Fruit fly (Drosophila melanogaster) whole organism, embryonic: Measurements from ENCODE around the gene CG7231.

Experiments used
- CG11093 ChIP-seq: fragments of 200-800 bp; sonication (Bioruptor generic); IDR thresholded peaks from 3 replicates; pipeline ENCODE4 v1.3.6; 2022; ENCODE audit warnings: missing biosample characterization, missing genetic modification characterization
- CG11560 ChIP-seq: fragments of 200-800 bp; sonication (Bioruptor generic); IDR thresholded peaks from 3 replicates; pipeline ENCODE4 v1.3.6; 2022; ENCODE audit warnings: missing biosample characterization, missing genetic modification characterization
- CG12071 ChIP-seq: fragments of 200-800 bp; sonication (Bioruptor generic); optimal IDR thresholded peaks from 3 replicates; lab custom pipeline; 2018; ENCODE audit warnings: missing biosample characterization, mild to moderate bottlenecking, missing genetic modification characterization
- CG13287 ChIP-seq: fragments of 200-800 bp; sonication (Bioruptor generic); IDR thresholded peaks from 2 replicates; pipeline ENCODE4 v1.3.6; 2022; ENCODE audit warnings: missing biosample characterization, missing genetic modification characterization; ENCODE audit not compliant: partially characterized antibody
- CG1603 ChIP-seq: fragments of 200-800 bp; sonication (Bioruptor generic); optimal IDR thresholded peaks from 2 replicates; lab custom pipeline; 2019; ENCODE audit warnings: missing biosample characterization, mild to moderate bottlenecking, missing genetic modification characterization, moderate library complexity
- CG18599 ChIP-seq: fragments of 200-800 bp; sonication (Bioruptor generic); optimal IDR thresholded peaks from 3 replicates; lab custom pipeline; 2017; ENCODE audit warnings: missing biosample characterization, missing genetic modification characterization, mild to moderate bottlenecking, moderate library complexity, missing genetic modification reagents
- CG34224 ChIP-seq: fragments of 200-800 bp; sonication (Bioruptor generic); IDR thresholded peaks from 3 replicates; pipeline ENCODE4 v1.3.6; 2022; ENCODE audit warnings: missing biosample characterization, missing genetic modification characterization; ENCODE audit not compliant: partially characterized antibody
- CG34376 ChIP-seq: fragments of 200-800 bp; sonication (Bioruptor generic); optimal IDR thresholded peaks from 2 replicates; lab custom pipeline; 2018; ENCODE audit warnings: missing biosample characterization, mild to moderate bottlenecking, missing genetic modification characterization
- CG34422 ChIP-seq: fragments of 200-800 bp; sonication (Bioruptor generic); IDR thresholded peaks from 3 replicates; pipeline ENCODE4 v1.3.6; 2022; ENCODE audit warnings: missing biosample characterization, missing genetic modification characterization
- CG43689 ChIP-seq: fragments of 200-800 bp; sonication (Bioruptor generic); IDR thresholded peaks from 2 replicates; pipeline ENCODE4 v1.3.6; 2022; ENCODE audit warnings: missing biosample characterization, missing genetic modification characterization
- CG7271 ChIP-seq: fragments of 200-800 bp; sonication (Bioruptor generic); optimal IDR thresholded peaks from 2 replicates; lab custom pipeline; 2018; ENCODE audit warnings: missing biosample characterization, mild to moderate bottlenecking, missing genetic modification characterization, moderate library complexity
- CG7357 ChIP-seq: fragments of 200-800 bp; sonication (Bioruptor generic); IDR thresholded peaks from 3 replicates; pipeline ENCODE4 v1.3.6; 2022; ENCODE audit warnings: missing biosample characterization, missing genetic modification characterization
- CG7987 ChIP-seq: fragments of 200-800 bp; sonication (Bioruptor generic); optimal IDR thresholded peaks from 2 replicates; lab custom pipeline; 2018; ENCODE audit warnings: missing biosample characterization, mild to moderate bottlenecking, missing genetic modification characterization, moderate library complexity
- CG8290 ChIP-seq, 3 experiments: fragments of 200-800 bp; sonication (Bioruptor generic); optimal IDR thresholded peaks; 2 replicates each; lab custom pipeline; 2016 to 2019; ENCODE audit warnings: missing biosample characterization in 3 of 3, missing genetic modification characterization in 3 of 3, mild to moderate bottlenecking in 2 of 3, moderate library complexity in 1 of 3
- CG8478 ChIP-seq: fragments of >200 bp; optimal IDR thresholded peaks from 2 replicates; lab custom pipeline; 2018
- CG8924 ChIP-seq: fragments of 200-800 bp; optimal IDR thresholded peaks from 3 replicates; lab custom pipeline; 2019; ENCODE audit warnings: missing biosample characterization, mild to moderate bottlenecking, missing genetic modification characterization, moderate library complexity
- CG9727 ChIP-seq: fragments of 200-800 bp; sonication (Bioruptor generic); optimal IDR thresholded peaks from 3 replicates; lab custom pipeline; 2017; ENCODE audit warnings: missing biosample characterization, mild to moderate bottlenecking, missing genetic modification characterization
- E2f1 ChIP-seq: fragments of 200-800 bp; sonication (Bioruptor generic); IDR thresholded peaks from 2 replicates; pipeline ENCODE4 v1.3.6; 2022; ENCODE audit warnings: missing biosample characterization, missing genetic modification characterization
- HmgZ ChIP-seq: fragments of 200-800 bp; sonication (Bioruptor generic); optimal IDR thresholded peaks from 2 replicates; lab custom pipeline; 2018; ENCODE audit warnings: missing biosample characterization, mild to moderate bottlenecking, missing genetic modification characterization
- Hmr ChIP-seq: fragments of 200-800 bp; sonication (Bioruptor generic); optimal IDR thresholded peaks from 3 replicates; lab custom pipeline; 2017; ENCODE audit warnings: mild to moderate bottlenecking, missing biosample characterization, missing genetic modification reagents, missing genetic modification characterization
- MBD-R2 ChIP-seq: fragments of 200-800 bp; sonication (Bioruptor generic); IDR thresholded peaks from 2 replicates; pipeline ENCODE4 v1.3.6; 2022; ENCODE audit warnings: missing biosample characterization, missing genetic modification characterization
- Nf-YB ChIP-seq: fragments of 200-800 bp; sonication (Bioruptor generic); optimal IDR thresholded peaks from 3 replicates; lab custom pipeline; 2019; ENCODE audit warnings: missing biosample characterization, mild to moderate bottlenecking, missing genetic modification characterization, moderate library complexity
- Pdp1 ChIP-seq, 2 experiments: fragments of 200-800 bp; sonication (Bioruptor generic); optimal IDR thresholded peaks; 3 replicates each; lab custom pipeline; 2016; ENCODE audit warnings: missing biosample characterization in 2 of 2, missing genetic modification characterization in 2 of 2, mild to moderate bottlenecking in 1 of 2, moderate library complexity in 1 of 2
- Scr ChIP-seq: fragments of 200-800 bp; sonication (Bioruptor generic); IDR thresholded peaks from 2 replicates; pipeline ENCODE4 v1.3.6; 2022; ENCODE audit warnings: missing biosample characterization, missing genetic modification characterization; ENCODE audit not compliant: partially characterized antibody
- Sin3A ChIP-seq: fragments of >200 bp; optimal IDR thresholded peaks from 2 replicates; lab custom pipeline; 2018
- Xrp1 ChIP-seq: fragments of 200-800 bp; sonication (Bioruptor generic); IDR thresholded peaks from 2 replicates; pipeline ENCODE4 v1.3.6; 2022; ENCODE audit warnings: missing biosample characterization, missing genetic modification characterization
- ac ChIP-seq: fragments of 200-800 bp; sonication (Bioruptor generic); optimal IDR thresholded peaks from 3 replicates; lab custom pipeline; 2017; ENCODE audit warnings: missing biosample characterization, mild to moderate bottlenecking, missing genetic modification characterization
- amos ChIP-seq: fragments of 200-800 bp; sonication (Bioruptor generic); IDR thresholded peaks from 2 replicates; pipeline ENCODE4 v1.3.6; 2022; ENCODE audit warnings: missing biosample characterization, missing genetic modification characterization; ENCODE audit not compliant: partially characterized antibody
- bbx ChIP-seq: fragments of 200-800 bp; sonication (Bioruptor generic); IDR thresholded peaks from 2 replicates; pipeline ENCODE4 v1.3.6; 2022; ENCODE audit warnings: missing biosample characterization, missing genetic modification characterization; ENCODE audit not compliant: partially characterized antibody
- chinmo ChIP-seq: fragments of 200-800 bp; sonication (Bioruptor generic); IDR thresholded peaks from 4 replicates; pipeline ENCODE4 v1.3.6; 2022; ENCODE audit warnings: missing biosample characterization, missing genetic modification characterization; ENCODE audit not compliant: partially characterized antibody
- dimm ChIP-seq: fragments of 200-800 bp; sonication (Bioruptor generic); IDR thresholded peaks from 2 replicates; pipeline ENCODE4 v1.3.6; 2022; ENCODE audit warnings: missing biosample characterization, missing genetic modification characterization
- ftz-f1 ChIP-seq: fragments of 200-800 bp; sonication (Bioruptor generic); optimal IDR thresholded peaks from 2 replicates; lab custom pipeline; 2016; ENCODE audit warnings: missing biosample characterization, missing genetic modification characterization
- gfzf ChIP-seq: fragments of 200-800 bp; sonication (Bioruptor generic); optimal IDR thresholded peaks from 2 replicates; lab custom pipeline; 2016; ENCODE audit warnings: missing biosample characterization, mild to moderate bottlenecking, missing genetic modification characterization, moderate library complexity
- kni ChIP-seq: fragments of 200-800 bp; sonication (Bioruptor generic); optimal IDR thresholded peaks from 3 replicates; lab custom pipeline; 2017; ENCODE audit warnings: mild to moderate bottlenecking, missing biosample characterization, missing genetic modification reagents, missing genetic modification characterization
- knrl ChIP-seq: fragments of 200-800 bp; sonication (Bioruptor generic); IDR thresholded peaks from 3 replicates; pipeline ENCODE4 v1.3.6; 2022; ENCODE audit warnings: missing biosample characterization, missing genetic modification characterization; ENCODE audit not compliant: partially characterized antibody
- mirr ChIP-seq: fragments of 200-800 bp; sonication (Bioruptor generic); optimal IDR thresholded peaks from 3 replicates; lab custom pipeline; 2018; ENCODE audit warnings: missing biosample characterization, mild to moderate bottlenecking, missing genetic modification characterization
- nom ChIP-seq: fragments of 200-800 bp; sonication (Bioruptor generic); optimal IDR thresholded peaks from 2 replicates; lab custom pipeline; 2017; ENCODE audit warnings: missing biosample characterization, missing genetic modification characterization, mild to moderate bottlenecking, moderate library complexity, missing genetic modification reagents
- otp ChIP-seq: fragments of 200-800 bp; sonication (Bioruptor generic); IDR thresholded peaks from 3 replicates; pipeline ENCODE4, ENCODE4 v1.3.6; 2022; ENCODE audit warnings: missing biosample characterization, missing genetic modification characterization
- pan ChIP-seq, 4 experiments: fragments of >200 bp in 3 of 4; fragments of 200-800 bp in 1 of 4; sonication (Bioruptor generic) in 1 of 4; optimal IDR thresholded peaks in 3 of 4; IDR thresholded peaks in 1 of 4; 2 replicates each; pipeline versions ENCODE4 v1.3.6 to Lab custom; 2017 to 2022; ENCODE audit warnings: missing biosample characterization in 2 of 4, missing genetic modification characterization in 2 of 4, mixed read lengths in 1 of 4
- peb ChIP-seq: fragments of 200-800 bp; sonication (Bioruptor generic); IDR thresholded peaks from 2 replicates; pipeline ENCODE4 v1.3.6; 2022; ENCODE audit warnings: missing biosample characterization, missing genetic modification characterization
- sd ChIP-seq: fragments of 200-800 bp; sonication (Bioruptor generic); optimal IDR thresholded peaks from 3 replicates; lab custom pipeline; 2018; ENCODE audit warnings: missing biosample characterization, mild to moderate bottlenecking, missing genetic modification characterization, moderate library complexity
- slbo ChIP-seq: fragments of 200-800 bp; sonication (Bioruptor generic); IDR thresholded peaks from 2 replicates; pipeline ENCODE4 v1.3.6; 2022; ENCODE audit warnings: missing biosample characterization, missing genetic modification characterization
- stwl ChIP-seq: fragments of 200-800 bp; sonication (Bioruptor generic); optimal IDR thresholded peaks from 3 replicates; lab custom pipeline; 2018; ENCODE audit warnings: missing biosample characterization, mild to moderate bottlenecking, missing genetic modification characterization, moderate library complexity
- tll ChIP-seq, 2 experiments: fragments of 200-800 bp in 1 of 2; fragments of >200 bp in 1 of 2; sonication (Bioruptor generic) in 1 of 2; optimal IDR thresholded peaks; 2 replicates each; lab custom pipeline; 2017 to 2019; ENCODE audit warnings: missing biosample characterization in 2 of 2, missing genetic modification characterization in 2 of 2, mild to moderate bottlenecking in 1 of 2, moderate library complexity in 1 of 2
- vvl ChIP-seq: fragments of 200-800 bp; sonication (Bioruptor generic); IDR thresholded peaks from 2 replicates; pipeline ENCODE4 v1.3.6; 2022; ENCODE audit warnings: missing biosample characterization, missing genetic modification characterization
- wek ChIP-seq: fragments of 200-800 bp; sonication (Bioruptor generic); optimal IDR thresholded peaks from 3 replicates; lab custom pipeline; 2018; ENCODE audit warnings: missing biosample characterization, mild to moderate bottlenecking, missing genetic modification characterization, moderate library complexity

Gene CG7231

DNA sequence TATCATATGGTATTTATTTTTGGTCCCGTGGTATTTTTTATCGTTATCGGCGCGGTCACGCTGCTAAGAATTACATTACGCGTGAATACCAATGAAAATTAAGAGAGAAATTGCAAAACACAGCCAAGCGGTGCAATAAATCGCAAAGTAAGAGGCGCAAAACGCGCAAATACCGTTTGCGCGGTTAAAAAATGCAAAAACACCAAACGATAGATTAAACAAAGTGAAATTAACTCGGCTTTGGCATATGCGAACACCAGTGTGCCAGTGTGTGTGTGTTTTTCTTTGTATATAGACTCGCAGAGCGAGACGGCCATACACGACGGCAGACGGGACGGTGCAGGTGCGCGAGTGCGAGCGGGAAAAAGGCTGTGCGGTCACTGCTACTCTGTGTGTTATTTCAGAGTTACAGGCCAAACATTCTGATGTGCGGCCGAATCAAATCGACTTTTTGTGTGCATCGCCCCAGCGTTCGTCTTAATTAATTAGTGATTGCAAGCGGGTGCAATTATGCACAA lies 47.0 kb downstream of the CG7231 start, which contains the start of gene Cka (continued):
- TF ChIP-seq CG18599, result peak; percentile 43
- no peak for TF ChIP-seq E2f1 (GFP tag; lab: Robert Waterston, UW)
- TF ChIP-seq dimm (GFP tag; lab: Robert Waterston, UW), result no peak
- peak; percentile 9 for TF ChIP-seq CG1603 (tag; lab: Kevin White, UChicago)
- peak; percentile 3 for TF ChIP-seq ac (GFP tag; lab: Kevin White, UChicago)
- no peak for TF ChIP-seq CG11093 (GFP tag; lab: Robert Waterston, UW)
- TF ChIP-seq pan (optimal IDR thresholded peaks at IDR 0.05; lab: Kevin White, UChicago), result no peak
- TF ChIP-seq pan (GFP tag; optimal IDR thresholded peaks at IDR 0.05 in 1 of 2, IDR thresholded peaks at IDR 0.05 in 1 of 2), result peak in 1 of 2 experiments; percentile 22
- peak; percentile 8; the same call in 1 of the 2 replicates for TF ChIP-seq Scr
- peak; percentile 2 for TF ChIP-seq CG9727 (GFP tag; lab: Kevin White, UChicago)
- peak; percentile 46 for TF ChIP-seq Sin3A (lab: Kevin White, UChicago)
- peak; percentile 20 for TF ChIP-seq CG34376 (GFP tag; lab: Kevin White, UChicago)
- TF ChIP-seq Nf-YB (GFP tag; lab: Kevin White, UChicago), result peak; percentile 75
- TF ChIP-seq CG8924 (tag; lab: Kevin White, UChicago), result peak; percentile 32
- TF ChIP-seq tll (GFP tag; optimal IDR thresholded peaks at IDR 0.05; lab: Kevin White, UChicago), result peak in 1 of 2 experiments; percentile 75
- TF ChIP-seq CG7987 (GFP tag; lab: Kevin White, UChicago), result peak; percentile 16
- TF ChIP-seq CG7271 (tag; lab: Kevin White, UChicago), result no peak
- peak; percentile 13 for TF ChIP-seq kni (GFP tag; lab: Kevin White, UChicago)
- TF ChIP-seq sd (tag; lab: Kevin White, UChicago), result peak; percentile 68
- peak in 1 of 2 experiments; percentile 30 for TF ChIP-seq Pdp1 (GFP tag; optimal IDR thresholded peaks at IDR 0.05; lab: Kevin White, UChicago)
- peak; percentile 38 for TF ChIP-seq nom (GFP tag; lab: Kevin White, UChicago)
- peak; percentile 34; the same call in 1 of the 3 replicates for TF ChIP-seq CG34224 (GFP tag; lab: Robert Waterston, UW)
- peak; percentile 68 for TF ChIP-seq gfzf (GFP tag; lab: Kevin White, UChicago)
- TF ChIP-seq CG8290 (GFP tag; optimal IDR thresholded peaks at IDR 0.05; lab: Kevin White, UChicago), result no peak
- TF ChIP-seq CG8290 (tag; optimal IDR thresholded peaks at IDR 0.05; lab: Kevin White, UChicago), result peak in 1 of 2 experiments; percentile 68
- peak; percentile 68 for TF ChIP-seq bbx (GFP tag; lab: Robert Waterston, UW)
- TF ChIP-seq CG11560 (tag; lab: Robert Waterston, UW), result no peak
- TF ChIP-seq CG13287 (GFP tag; lab: Robert Waterston, UW), result 0 out of 2 replicates have a peak, but pooled peaks have one; percentile 17
- TF ChIP-seq CG34422 (GFP tag; lab: Robert Waterston, UW), result peak; percentile 85
- no peak for TF ChIP-seq CG43689 (GFP tag; lab: Robert Waterston, UW)
- TF ChIP-seq knrl (GFP tag; lab: Robert Waterston, UW), result peak; percentile 21; the same call in 1 of the 3 replicates
- TF ChIP-seq chinmo, result 0 out of 4 replicates have a peak, but pooled peaks have one; percentile 6
- TF ChIP-seq CG7357 (GFP tag; lab: Robert Waterston, UW), result no peak
- TF ChIP-seq wek (GFP tag; lab: Kevin White, UChicago), result peak; percentile 40
- no peak for TF ChIP-seq Xrp1
- peak; percentile 63; the same call in 1 of the 3 replicates for TF ChIP-seq otp (GFP tag; lab: Robert Waterston, UW)
- TF ChIP-seq MBD-R2 (GFP tag; lab: Robert Waterston, UW), result peak; percentile 54; the same call in 1 of the 2 replicates
- peak; percentile 97 for TF ChIP-seq CG8478 (lab: Kevin White, UChicago)
- peak; percentile 33 for TF ChIP-seq stwl (tag; lab: Kevin White, UChicago)
- peak; percentile 29; the same call in 1 of the 2 replicates for TF ChIP-seq amos
- TF ChIP-seq CG12071 (GFP tag; lab: Kevin White, UChicago), result peak; percentile 59
- TF ChIP-seq ftz-f1 (GFP tag; lab: Kevin White, UChicago), result peak; percentile 69
- peak; percentile 50 for TF ChIP-seq vvl (GFP tag; lab: Robert Waterston, UW)
- peak; percentile 42 for TF ChIP-seq Hmr
- 0 out of 2 replicates have a peak, but pooled peaks have one; percentile 30 for TF ChIP-seq slbo (GFP tag; lab: Robert Waterston, UW)
- TF ChIP-seq mirr (GFP tag; lab: Kevin White, UChicago), result peak; percentile 22
- no peak for TF ChIP-seq peb
- TF ChIP-seq HmgZ (tag; lab: Kevin White, UChicago), result peak; percentile 72
- TF ChIP-seq, all 482 proteins: peak for 118
